Worm (Caenorhabditis elegans) whole organism, young adult: Measurements from ENCODE around the gene nhr-207.
"Not testable (repeated sequence)": the region's sequence is repeated elsewhere in the genome, so short reads cannot be mapped to it uniquely, and the experiment has no call there.

Source experiments
- D2030.7 ChIP-seq: fragments of 200-800 bp; sonication (Bioruptor generic); IDR thresholded peaks from 2 replicates; pipeline ENCODE4 v1.3.6; 2022; ENCODE audit warnings: missing genetic modification reagents, missing genetic modification characterization, missing compliant biosample characterization
- F49E8.2 ChIP-seq: sonication (generic microtip); optimal IDR thresholded peaks from 3 replicates; lab custom pipeline; 2017; ENCODE audit warnings: missing genetic modification characterization, mild to moderate bottlenecking, missing compliant biosample characterization, antibody characterized with exemption, moderate library complexity; ENCODE audit not compliant: insufficient read depth
- F52B5.7 ChIP-seq: sonication (generic microtip); optimal IDR thresholded peaks from 2 replicates; lab custom pipeline; 2016; ENCODE audit warnings: mild to moderate bottlenecking, missing genetic modification characterization, missing compliant biosample characterization
- T26A5.8 ChIP-seq: sonication (generic microtip); optimal IDR thresholded peaks from 2 replicates; lab custom pipeline; 2016; ENCODE audit warnings: missing genetic modification characterization, missing compliant biosample characterization
- Y67H2A.10 ChIP-seq: fragments of 200-800 bp; sonication (Bioruptor generic); conservative IDR thresholded peaks from 2 replicates; pipeline ENCODE4 v1.3.6; 2022; ENCODE audit warnings: missing genetic modification reagents, missing genetic modification characterization, missing compliant biosample characterization
- Y79H2A.3 ChIP-seq: fragments of 200-800 bp; sonication (Bioruptor generic); conservative IDR thresholded peaks from 2 replicates; pipeline ENCODE4 v1.3.6; 2022; ENCODE audit warnings: missing genetic modification reagents, missing genetic modification characterization, missing compliant biosample characterization
- Y95B8A.8 ChIP-seq: fragments of 200-800 bp; sonication (Bioruptor generic); IDR thresholded peaks from 2 replicates; pipeline ENCODE4 v1.3.6; 2022; ENCODE audit warnings: missing genetic modification reagents, missing genetic modification characterization, missing compliant biosample characterization
- ZK185.1 ChIP-seq: sonication (generic microtip); optimal IDR thresholded peaks from 2 replicates; lab custom pipeline; 2016; ENCODE audit warnings: mild to moderate bottlenecking, missing genetic modification characterization, missing compliant biosample characterization; ENCODE audit not compliant: poor library complexity, severe bottlenecking
- aptf-3 ChIP-seq: fragments of 200-800 bp; sonication (Bioruptor generic); IDR thresholded peaks from 2 replicates; pipeline ENCODE4 v1.3.6; 2022; ENCODE audit warnings: missing genetic modification characterization, missing compliant biosample characterization
- ceh-58 ChIP-seq: fragments of 200-800 bp; sonication (Bioruptor generic); IDR thresholded peaks from 2 replicates; pipeline ENCODE4 v1.3.6; 2022; ENCODE audit warnings: missing genetic modification characterization, missing compliant biosample characterization
- ceh-79 ChIP-seq: sonication (generic microtip); optimal IDR thresholded peaks from 2 replicates; lab custom pipeline; 2017; ENCODE audit warnings: mild to moderate bottlenecking, missing genetic modification characterization, missing compliant biosample characterization
- ceh-91 ChIP-seq: fragments of 200-800 bp; sonication (Bioruptor generic); IDR thresholded peaks from 2 replicates; pipeline ENCODE4 v1.3.6; 2022; ENCODE audit warnings: missing genetic modification reagents, missing genetic modification characterization, missing compliant biosample characterization
- chd-7 ChIP-seq: sonication (generic microtip); optimal IDR thresholded peaks from 2 replicates; lab custom pipeline; 2016; ENCODE audit warnings: mild to moderate bottlenecking, missing genetic modification characterization, moderate library complexity, missing compliant biosample characterization
- die-1 ChIP-seq: sonication (generic microtip); optimal IDR thresholded peaks from 2 replicates; lab custom pipeline; 2016; ENCODE audit warnings: missing genotype, mild to moderate bottlenecking, missing genetic modification characterization, missing compliant biosample characterization
- egl-44 ChIP-seq: fragments of 200-800 bp; sonication (Bioruptor generic); IDR thresholded peaks from 2 replicates; pipeline ENCODE4 v1.3.6; 2022; ENCODE audit warnings: missing genetic modification reagents, missing genetic modification characterization, missing compliant biosample characterization
- egrh-3 ChIP-seq: fragments of 200-800 bp; sonication (Bioruptor generic); IDR thresholded peaks from 2 replicates; pipeline ENCODE4 v1.3.6; 2022; ENCODE audit warnings: missing genetic modification reagents, missing genetic modification characterization, missing compliant biosample characterization
- gei-17 ChIP-seq: fragments of 200-800 bp; sonication (Bioruptor generic); optimal IDR thresholded peaks from 2 replicates; lab custom pipeline; 2018; ENCODE audit warnings: mild to moderate bottlenecking, missing genetic modification characterization, missing compliant biosample characterization
- him-1 ChIP-seq: sonication (generic microtip); optimal IDR thresholded peaks from 2 replicates; lab custom pipeline; 2016; ENCODE audit warnings: missing genotype, missing genetic modification reagents, missing genetic modification characterization, missing compliant biosample characterization
- hrde-1 ChIP-seq: sonication (generic microtip); optimal IDR thresholded peaks from 2 replicates; lab custom pipeline; 2016; ENCODE audit warnings: missing genetic modification characterization, mild to moderate bottlenecking, missing compliant biosample characterization, moderate library complexity, missing genotype, missing genetic modification reagents, borderline replicate concordance
- lag-1 ChIP-seq: fragments of 200-800 bp; sonication (Bioruptor generic); IDR thresholded peaks from 2 replicates; pipeline ENCODE4 v1.3.6; 2022; ENCODE audit warnings: missing genetic modification reagents, missing genetic modification characterization, missing compliant biosample characterization
- lin-35 ChIP-seq, 3 experiments: fragments of 150-350 bp in 2 of 3; sonication (generic microtip) in 1 of 3; optimal IDR thresholded peaks; 2 replicates each; lab custom pipeline; 2014 to 2018; ENCODE audit warnings: missing biosample characterization in 3 of 3, missing genetic modification characterization in 3 of 3, missing genetic modification reagents in 3 of 3
- lin-54 ChIP-seq: fragments of 200-800 bp; sonication (Bioruptor generic); optimal IDR thresholded peaks from 2 replicates; lab custom pipeline; 2018; ENCODE audit warnings: mild to moderate bottlenecking, missing genetic modification characterization, missing compliant biosample characterization
- madf-10 ChIP-seq: sonication (generic microtip); optimal IDR thresholded peaks from 2 replicates; lab custom pipeline; 2016; ENCODE audit warnings: mild to moderate bottlenecking, missing genetic modification characterization, missing compliant biosample characterization
- mcd-1 ChIP-seq: fragments of 200-800 bp; sonication (Bioruptor generic); IDR thresholded peaks from 2 replicates; pipeline ENCODE4 v1.3.6; 2022; ENCODE audit warnings: missing genetic modification reagents, missing genetic modification characterization, missing compliant biosample characterization
- nhr-90 ChIP-seq: sonication (generic microtip); optimal IDR thresholded peaks from 2 replicates; lab custom pipeline; 2016; ENCODE audit warnings: missing genotype, mild to moderate bottlenecking, missing genetic modification characterization, missing compliant biosample characterization
- rcor-1 ChIP-seq: fragments of 200-800 bp; sonication (Bioruptor generic); IDR thresholded peaks from 2 replicates; pipeline ENCODE4 v1.3.6; 2022; ENCODE audit warnings: missing genetic modification reagents, missing genetic modification characterization, missing compliant biosample characterization
- rec-8 ChIP-seq, 2 experiments: sonication (generic microtip); optimal IDR thresholded peaks; 2 replicates each; lab custom pipeline; 2016; ENCODE audit warnings: mild to moderate bottlenecking in 2 of 2, missing genetic modification characterization in 2 of 2, missing genetic modification reagents in 2 of 2, missing genotype in 2 of 2, missing biosample characterization in 1 of 2, missing compliant biosample characterization in 1 of 2, moderate library complexity in 1 of 2
- somi-1 ChIP-seq: fragments of 200-800 bp; sonication (Bioruptor generic); optimal IDR thresholded peaks from 2 replicates; lab custom pipeline; 2018; ENCODE audit warnings: mild to moderate bottlenecking, missing genetic modification characterization, missing compliant biosample characterization
- unc-62 ChIP-seq: fragments of 150-350 bp; optimal IDR thresholded peaks from 2 replicates; lab custom pipeline; 2014; ENCODE audit warnings: missing biosample characterization, missing genetic modification reagents, missing genetic modification characterization
- zfh-2 ChIP-seq: fragments of 200-800 bp; sonication (Bioruptor generic); conservative IDR thresholded peaks from 2 replicates; pipeline ENCODE4 v1.3.6; 2022; ENCODE audit warnings: missing genetic modification reagents, missing genetic modification characterization, missing compliant biosample characterization

nhr-207 gene

ce11 chrV:12120381-12120780 lies 24.4 kb downstream of the nhr-207 start, which contains the start of gene C13C4.7:
TSS of gene C13C4.7 (minus strand) at chrV:12120481.
- TF ChIP-seq unc-62 (GFP tag; lab: Kevin White, UChicago) (no peak), Y95B8A.8 (GFP tag; lab: Robert Waterston, UW) (no peak), F49E8.2 (tag; lab: Kevin White, UChicago) (no peak), somi-1 (GFP tag; lab: Kevin White, UChicago) (no peak), him-1 (tag; lab: Kevin White, UChicago) (no peak), gei-17 (GFP tag; lab: Kevin White, UChicago) (no peak), ceh-79 (tag; lab: Kevin White, UChicago) (no peak), hrde-1 (tag; lab: Kevin White, UChicago) (no peak), lag-1 (GFP tag; lab: Robert Waterston, UW) (no peak), aptf-3 (GFP tag; lab: Robert Waterston, UW) (no peak), madf-10 (tag; lab: Kevin White, UChicago) (no peak), lin-35 (GFP tag; optimal IDR thresholded peaks at IDR 0.05; lab: Kevin White, UChicago) (no peak), chd-7 (tag; lab: Kevin White, UChicago) (no peak), zfh-2 (GFP tag; lab: Robert Waterston, UW) (no peak)
- TF ChIP-seq, all 124 proteins: peak for 0

- no peak for TF ChIP-seq hrde-1 (tag; lab: Kevin White, UChicago)
- TF ChIP-seq F52B5.7 (tag; lab: Kevin White, UChicago), result no peak
- no peak for TF ChIP-seq ceh-91 (GFP tag; lab: Robert Waterston, UW)
- TF ChIP-seq mcd-1 (GFP tag; lab: Robert Waterston, UW), result no peak
- no peak for TF ChIP-seq die-1 (tag; lab: Kevin White, UChicago)
- TF ChIP-seq egl-44 (GFP tag; lab: Robert Waterston, UW), result no peak
- no peak for TF ChIP-seq chd-7 (tag; lab: Kevin White, UChicago)
- TF ChIP-seq D2030.7 (GFP tag; lab: Robert Waterston, UW), result no peak
- TF ChIP-seq Y67H2A.10, result no peak
- TF ChIP-seq gei-17 (GFP tag; lab: Kevin White, UChicago), result no peak
- no peak for TF ChIP-seq ZK185.1 (tag; lab: Kevin White, UChicago)
- TF ChIP-seq rcor-1 (GFP tag; lab: Robert Waterston, UW), result no peak
- TF ChIP-seq rec-8 (tag; optimal IDR thresholded peaks at IDR 0.05; lab: Kevin White, UChicago), result no peak
- no peak for TF ChIP-seq ceh-58 (GFP tag; lab: Robert Waterston, UW)
Observed at ce11 chrV:12121274-12121673, 25.3 kb downstream of the nhr-207 start, which contains the start of gene C13C4.6. TSS of gene C13C4.6 (plus strand) at chrV:12121574.

ce11 chrV:12130688-12131087 lies 34.7 kb downstream of the nhr-207 start, which contains the start of gene C27A7.6:
TSS of gene C27A7.6 (minus strand) at chrV:12130788.
- not testable (repeated sequence) for TF ChIP-seq Y79H2A.3 (GFP tag; lab: Robert Waterston, UW); egrh-3 (GFP tag; lab: Robert Waterston, UW); die-1 (tag; lab: Kevin White, UChicago)

- not testable (repeated sequence) for TF ChIP-seq lin-54 (GFP tag; lab: Kevin White, UChicago); T26A5.8 (tag; lab: Kevin White, UChicago); nhr-90 (tag; lab: Kevin White, UChicago)
- TF ChIP-seq, all 124 proteins: peak for 0; not testable (repeated sequence) for 124
Observed at ce11 chrV:12131157-12131556, 35.2 kb downstream of the nhr-207 start, which contains the start of gene enpp-1. TSS of gene enpp-1 (plus strand) at chrV:12131457.
